Fruit fly (Drosophila melanogaster) S2 (cell line): ENCODE results near the gene Aptx.

ENCODE experiments used
- CG8478 ChIP-seq: fragments of >200 bp; optimal IDR thresholded peaks from 2 replicates; lab custom pipeline; 2018
- CTCF ChIP-seq, 2 experiments: fragments of >200 bp; optimal IDR thresholded peaks; 2 replicates each; lab custom pipeline; 2018

DNA sequence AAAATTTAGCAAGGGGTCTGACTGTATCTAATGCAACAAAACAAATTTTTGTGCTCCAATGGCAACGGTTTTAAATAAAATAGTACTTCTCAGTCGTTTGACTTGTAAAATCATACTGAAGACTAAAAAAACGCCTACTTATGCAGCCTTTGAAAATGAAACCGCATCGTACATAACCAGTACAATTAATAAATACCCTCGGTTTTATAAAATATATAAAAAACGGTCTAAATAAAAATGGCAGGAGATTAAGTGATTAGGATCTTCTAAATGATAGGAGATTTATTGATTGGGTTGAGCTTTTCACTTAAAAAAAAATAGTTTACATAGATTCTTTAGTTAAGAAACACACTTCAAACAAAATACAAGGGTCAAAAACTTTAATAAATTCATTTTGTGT is 28.6 kb upstream of the Aptx start, which contains the start of gene CG3581:
- no peak for TF ChIP-seq CG8478 (lab: Kevin White, UChicago)
- no peak for TF ChIP-seq CTCF (optimal IDR thresholded peaks at IDR 0.05; lab: Kevin White, UChicago)
